Worm (Caenorhabditis elegans): ENCODE results near the gene Y45F10D.2.

The Y45F10D.2 gene

DNA sequence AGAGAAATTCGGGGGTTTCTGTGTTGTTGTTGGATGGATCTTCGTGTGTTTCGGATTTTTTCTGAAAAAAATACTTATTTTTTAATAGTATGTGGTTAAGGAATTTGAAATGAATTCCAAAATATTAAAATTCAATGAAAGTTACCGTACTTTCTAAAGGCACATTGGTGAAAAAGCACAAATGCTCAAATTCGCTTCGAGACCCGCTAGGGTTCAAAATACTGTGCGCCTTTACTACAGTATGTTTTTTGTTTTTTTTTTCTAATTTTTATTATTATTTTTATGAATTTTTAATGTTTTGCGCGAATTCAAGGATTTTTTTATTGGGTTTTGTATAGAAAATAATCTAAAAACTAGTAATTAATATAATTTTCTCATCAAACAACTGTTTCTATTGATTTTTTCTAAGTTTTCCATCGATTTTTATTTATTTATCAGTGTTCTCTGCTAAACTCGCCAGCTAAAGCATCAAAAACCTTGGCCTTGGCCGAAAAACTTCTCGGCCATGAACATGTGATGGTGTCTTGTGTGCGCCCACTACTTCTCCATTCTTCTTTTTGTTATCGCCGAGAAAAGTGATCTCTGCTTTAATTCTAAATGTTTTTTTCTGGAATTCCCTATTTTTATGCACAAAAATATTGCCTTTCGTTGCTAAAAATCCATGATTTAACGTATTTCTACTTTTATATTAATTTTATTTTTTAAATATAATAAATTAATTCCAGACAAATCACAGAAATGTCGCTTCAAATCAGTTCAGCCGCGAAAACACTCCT lies 8.9 kb upstream of the Y45F10D.2 start, which contains the start of gene iscu-1:
TSS of gene iscu-1 (plus strand) at position 726 of the 776 bp plus-strand sequence.
- TF ChIP-seq crh-2 (tag; optimal IDR thresholded peaks at IDR 0.05), result peak; percentile 33
- TF ChIP-seq nhr-25 (tag; optimal IDR thresholded peaks at IDR 0.05), result no peak
- peak; percentile 77 for TF ChIP-seq nhr-129 (tag; optimal IDR thresholded peaks at IDR 0.05)
- TF ChIP-seq dmd-4 (tag; optimal IDR thresholded peaks at IDR 0.05), result no peak
- TF ChIP-seq R02D3.7 (tag; optimal IDR thresholded peaks at IDR 0.05), result no peak
- TF ChIP-seq fos-1 (tag; optimal IDR thresholded peaks at IDR 0.05), result no peak
- no peak for TF ChIP-seq egl-27 (tag; optimal IDR thresholded peaks at IDR 0.05)
- TF ChIP-seq gmeb-1 (tag; optimal IDR thresholded peaks at IDR 0.05), result peak; percentile 12
- TF ChIP-seq elt-3 (tag; optimal IDR thresholded peaks at IDR 0.05), result no peak
- TF ChIP-seq sem-4 (tag; optimal IDR thresholded peaks at IDR 0.05), result no peak
- TF ChIP-seq C34F6.9 (tag; optimal IDR thresholded peaks at IDR 0.05), result peak; percentile 52
- peak; percentile 62 for TF ChIP-seq unc-55 (GFP tag; optimal IDR thresholded peaks at IDR 0.05)
- TF ChIP-seq nhr-21 (tag; optimal IDR thresholded peaks at IDR 0.05), result no peak
- TF ChIP-seq nhr-6 (tag; optimal IDR thresholded peaks at IDR 0.05), result no peak
- peak in 1 of 2 experiments; percentile 76 for TF ChIP-seq lsy-2 (tag; optimal IDR thresholded peaks at IDR 0.05)
- TF ChIP-seq F13H6.1 (tag; optimal IDR thresholded peaks at IDR 0.05), result peak; percentile 2
- TF ChIP-seq sma-9 (GFP tag; optimal IDR thresholded peaks at IDR 0.05), result no peak
- no peak for TF ChIP-seq sma-9 (tag; optimal IDR thresholded peaks at IDR 0.05)

DNA sequence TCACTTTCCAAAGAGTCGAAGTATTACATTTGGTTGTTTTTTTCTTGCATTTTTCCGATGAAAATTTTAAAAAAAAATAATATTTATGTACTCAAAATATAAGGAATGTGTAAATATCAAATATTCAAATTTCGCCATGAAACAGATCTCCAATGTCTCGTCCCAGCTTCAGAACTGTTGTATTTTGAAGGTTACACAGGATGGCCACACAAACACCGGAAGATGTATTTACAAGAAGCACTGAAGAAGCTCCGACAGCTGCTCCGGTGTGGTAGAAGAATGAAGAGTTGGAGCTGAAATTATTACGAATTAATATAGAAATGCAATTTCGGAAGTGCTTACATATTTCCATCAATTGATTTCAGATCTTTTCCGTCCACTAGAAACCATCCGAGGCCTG lies 7.8 kb upstream of the Y45F10D.2 start:
- TF ChIP-seq C34F6.9 (tag; optimal IDR thresholded peaks at IDR 0.05) (no peak), ztf-1 (GFP tag; conservative IDR thresholded peaks at IDR 0.05) (no peak), unc-55 (GFP tag; optimal IDR thresholded peaks at IDR 0.05) (no peak), nhr-25 (tag; optimal IDR thresholded peaks at IDR 0.05) (no peak)

DNA sequence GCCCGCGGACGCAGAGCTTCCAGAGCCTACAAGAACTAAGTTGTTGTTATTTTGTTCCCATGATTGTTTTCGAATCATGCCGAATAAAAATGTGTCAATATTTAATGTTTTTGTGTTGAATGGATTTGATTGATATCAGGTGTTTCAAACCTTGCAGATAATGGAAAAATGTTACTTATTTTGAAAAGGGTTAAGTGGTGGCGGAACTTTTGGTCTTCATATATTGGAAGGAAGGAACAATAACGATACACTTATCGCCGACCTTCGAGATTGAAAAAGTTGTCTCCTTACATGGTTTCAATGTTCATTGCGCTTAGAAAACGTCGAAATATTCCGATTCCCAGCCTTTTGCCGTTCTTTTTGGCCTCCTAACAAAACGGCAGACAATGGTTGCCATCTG lies 4.2 kb upstream of the Y45F10D.2 start, which contains the start of gene gly-10:
TSS of gene gly-10 (plus strand) at position 387 of the 400 bp plus-strand sequence.
- peak; percentile 9 for TF ChIP-seq ama-1 (optimal IDR thresholded peaks at IDR 0.05)
- TF ChIP-seq lsy-2 (tag; optimal IDR thresholded peaks at IDR 0.05), result no peak

DNA sequence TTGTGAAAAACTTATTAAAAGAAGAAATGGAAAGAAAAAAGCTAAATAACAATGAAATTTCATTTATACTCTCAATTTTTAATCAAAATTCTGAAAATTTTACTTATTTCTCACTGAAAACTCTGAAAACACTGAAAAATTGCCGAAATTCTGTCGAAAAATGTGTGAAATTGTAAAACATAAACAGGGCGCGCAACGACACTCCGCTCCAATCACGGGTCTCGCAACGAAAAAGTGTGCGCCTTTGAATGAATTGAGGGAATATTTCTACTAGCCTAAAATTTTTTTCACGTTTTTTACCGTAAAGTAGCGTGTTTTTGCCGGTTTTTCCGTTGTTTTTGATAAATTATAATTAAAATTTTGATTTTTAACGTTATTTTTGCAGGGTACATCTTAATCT lies 3.0 kb upstream of the Y45F10D.2 start, which contains the start of gene rpl-18:
TSS of gene rpl-18 (plus strand) at position 386 of the 400 bp plus-strand sequence.
- TF ChIP-seq F13H6.1 (tag; optimal IDR thresholded peaks at IDR 0.05), result peak; percentile 40
- TF ChIP-seq fos-1 (tag; optimal IDR thresholded peaks at IDR 0.05), result peak; percentile 36
- TF ChIP-seq unc-55 (GFP tag; optimal IDR thresholded peaks at IDR 0.05), result peak; percentile 90
- TF ChIP-seq gmeb-1 (tag; optimal IDR thresholded peaks at IDR 0.05), result peak; percentile 73
- TF ChIP-seq crh-2 (tag; optimal IDR thresholded peaks at IDR 0.05), result peak; percentile 55
- no peak for TF ChIP-seq nhr-23 (tag; optimal IDR thresholded peaks at IDR 0.05)
- TF ChIP-seq lsy-2 (tag; optimal IDR thresholded peaks at IDR 0.05), result peak; percentile 57 to 92
- peak; percentile 84 for TF ChIP-seq C34F6.9 (tag; optimal IDR thresholded peaks at IDR 0.05)
- peak; percentile 27 for TF ChIP-seq sem-4 (tag; optimal IDR thresholded peaks at IDR 0.05)
- TF ChIP-seq ztf-4 (tag; optimal IDR thresholded peaks at IDR 0.05), result peak; percentile 56
- TF ChIP-seq nhr-12 (tag; optimal IDR thresholded peaks at IDR 0.05), result no peak
- TF ChIP-seq unc-39 (tag; optimal IDR thresholded peaks at IDR 0.05), result no peak
- TF ChIP-seq nhr-6 (tag; optimal IDR thresholded peaks at IDR 0.05), result no peak
- peak; percentile 60 for TF ChIP-seq lin-11 (tag; optimal IDR thresholded peaks at IDR 0.05)
- peak; percentile 17 for TF ChIP-seq ama-1 (optimal IDR thresholded peaks at IDR 0.05)
- TF ChIP-seq ceh-16 (tag; optimal IDR thresholded peaks at IDR 0.05), result no peak
- TF ChIP-seq nhr-129 (tag; optimal IDR thresholded peaks at IDR 0.05), result peak; percentile 91
- TF ChIP-seq snpc-4 (tag; optimal IDR thresholded peaks at IDR 0.05), result peak; percentile 71
- no peak for TF ChIP-seq peb-1 (tag; optimal IDR thresholded peaks at IDR 0.05)
- TF ChIP-seq lin-13 (GFP tag; optimal IDR thresholded peaks at IDR 0.05), result peak; percentile 72
- TF ChIP-seq nhr-21 (tag; optimal IDR thresholded peaks at IDR 0.05), result peak; percentile 36
- TF ChIP-seq egl-27 (tag; optimal IDR thresholded peaks at IDR 0.05), result no peak
- TF ChIP-seq nhr-25 (tag; optimal IDR thresholded peaks at IDR 0.05), result peak; percentile 61
- no peak for TF ChIP-seq nhr-77 (tag; optimal IDR thresholded peaks at IDR 0.05)
- TF ChIP-seq sma-3 (GFP tag; optimal IDR thresholded peaks at IDR 0.05), result peak; percentile 71
- no peak for TF ChIP-seq lin-39 (tag; optimal IDR thresholded peaks at IDR 0.05)

DNA sequence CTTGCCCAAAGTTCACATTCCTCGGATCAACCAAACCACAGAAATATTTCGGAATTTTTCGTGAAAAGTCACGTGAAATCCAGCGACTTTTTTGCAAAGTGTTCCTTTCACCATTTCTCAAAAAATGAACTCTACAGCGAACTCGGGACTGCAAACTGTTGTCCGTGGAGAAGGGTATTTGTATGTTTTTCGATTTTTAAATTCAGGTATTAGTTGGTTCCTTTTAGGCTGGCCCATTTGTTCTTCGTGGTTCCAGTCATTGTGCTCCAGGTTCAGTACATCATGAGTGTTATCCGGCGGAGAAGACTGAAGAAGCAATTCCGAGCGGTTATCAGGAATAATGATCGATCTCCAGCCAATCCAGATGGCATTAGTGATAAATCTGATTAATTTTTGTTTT lies 2.3 kb upstream of the Y45F10D.2 start:
- TF ChIP-seq unc-39 (tag; optimal IDR thresholded peaks at IDR 0.05) (no peak), mdl-1 (tag; optimal IDR thresholded peaks at IDR 0.05) (no peak), C34F6.9 (tag; optimal IDR thresholded peaks at IDR 0.05) (no peak), ztf-1 (GFP tag; conservative IDR thresholded peaks at IDR 0.05) (no peak), lin-11 (tag; optimal IDR thresholded peaks at IDR 0.05) (no peak), ztf-11 (tag; optimal IDR thresholded peaks at IDR 0.05) (no peak), egl-27 (tag; optimal IDR thresholded peaks at IDR 0.05) (no peak), ceh-82 (tag; optimal IDR thresholded peaks at IDR 0.05) (no peak), elt-1 (tag; optimal IDR thresholded peaks at IDR 0.05) (no peak), dmd-4 (tag; optimal IDR thresholded peaks at IDR 0.05) (no peak), peb-1 (tag; optimal IDR thresholded peaks at IDR 0.05) (no peak), nhr-6 (tag; optimal IDR thresholded peaks at IDR 0.05) (no peak), nhr-23 (tag; optimal IDR thresholded peaks at IDR 0.05) (no peak), nhr-11 (tag; optimal IDR thresholded peaks at IDR 0.05) (no peak), nhr-237 (tag; optimal IDR thresholded peaks at IDR 0.05) (no peak), unc-55 (GFP tag; optimal IDR thresholded peaks at IDR 0.05) (no peak), nhr-77 (tag; optimal IDR thresholded peaks at IDR 0.05) (no peak), R02D3.7 (tag; optimal IDR thresholded peaks at IDR 0.05) (no peak), mbf-1 (tag; optimal IDR thresholded peaks at IDR 0.05) (no peak), nhr-129 (tag; optimal IDR thresholded peaks at IDR 0.05) (no peak)

All from whole organism, L2 larva.